Worm (Caenorhabditis elegans) whole organism, early embryonic: ENCODE data around the gene nhr-206.

Experiments
- ama-1 ChIP-seq: fragments of 150-350 bp; optimal IDR thresholded peaks from 2 replicates; lab custom pipeline; 2014
- hmbx-1 ChIP-seq: sonication (generic microtip); optimal IDR thresholded peaks from 2 replicates; lab custom pipeline; 2016; ENCODE audit warnings: mild to moderate bottlenecking, missing genetic modification characterization, missing compliant biosample characterization

- TF ChIP-seq hmbx-1 (tag; lab: Kevin White, UChicago): no peak
- TF ChIP-seq ama-1: no peak
Observed at ce11 chrV:12100794-12101343, 9.1 kb downstream of the nhr-206 start, which contains the start of gene nhr-154.
